Worm (Caenorhabditis elegans): ENCODE results near the gene snu-13.

DNA sequence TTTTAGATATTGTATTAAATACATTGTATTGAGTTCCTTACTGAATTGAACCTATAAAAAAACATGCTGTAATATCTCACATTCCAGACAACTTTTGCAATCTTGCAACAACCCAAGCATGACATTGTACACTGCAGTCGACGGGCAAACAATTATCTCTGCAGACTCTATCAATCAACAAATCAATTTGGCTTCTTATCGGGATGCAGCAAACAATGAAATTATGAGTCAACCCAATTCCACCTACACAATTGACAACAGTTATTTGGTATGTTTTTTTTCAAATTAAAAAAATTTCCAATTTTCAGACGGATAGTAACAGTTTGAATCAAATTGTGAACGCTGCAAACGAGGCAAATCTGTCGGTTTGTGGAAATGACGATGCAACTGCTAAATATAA, 27.5 kb downstream of the snu-13 start:
- TF ChIP-seq unc-62 (GFP tag; optimal IDR thresholded peaks at IDR 0.05) (no peak), aly-2 (tag; optimal IDR thresholded peaks at IDR 0.05) (no peak), ztf-4 (tag; optimal IDR thresholded peaks at IDR 0.05) (no peak), fos-1 (tag; optimal IDR thresholded peaks at IDR 0.05) (no peak), nhr-76 (tag; optimal IDR thresholded peaks at IDR 0.05) (no peak), zag-1 (tag; optimal IDR thresholded peaks at IDR 0.05) (no peak), nhr-43 (tag; optimal IDR thresholded peaks at IDR 0.05; ENCODE audit: poor library complexity, severe bottlenecking) (no peak), ZK546.5 (tag; optimal IDR thresholded peaks at IDR 0.05) (no peak), lin-39 (tag; optimal IDR thresholded peaks at IDR 0.05) (no peak), nhr-12 (tag; optimal IDR thresholded peaks at IDR 0.05) (no peak)

Measured in whole organism, L3 larva.